Worm (Caenorhabditis elegans) whole organism, late embryonic: ENCODE results near the gene atf-7.

Experiments
- dmd-4 ChIP-seq: sonication (generic microtip); optimal IDR thresholded peaks from 2 replicates; lab custom pipeline; 2016; ENCODE audit warnings: borderline replicate concordance, missing genetic modification characterization, missing compliant biosample characterization
- elt-2 ChIP-seq: sonication (generic microtip); optimal IDR thresholded peaks from 2 replicates; lab custom pipeline; 2016; ENCODE audit warnings: missing genetic modification reagents, missing genetic modification characterization, missing compliant biosample characterization
- fkh-10 ChIP-seq: fragments of 150-350 bp; optimal IDR thresholded peaks from 2 replicates; lab custom pipeline; 2014; ENCODE audit warnings: missing biosample characterization, missing genetic modification reagents, missing genetic modification characterization
- npax-4 ChIP-seq: sonication (generic microtip); optimal IDR thresholded peaks from 2 replicates; lab custom pipeline; 2016; ENCODE audit warnings: missing genetic modification characterization, missing compliant biosample characterization
- syd-9 ChIP-seq: sonication (generic microtip); optimal IDR thresholded peaks from 2 replicates; lab custom pipeline; 2016; ENCODE audit warnings: mild to moderate bottlenecking, missing genetic modification characterization, moderate library complexity, missing compliant biosample characterization
- ttx-3 ChIP-seq: sonication (generic microtip); optimal IDR thresholded peaks from 2 replicates; lab custom pipeline; 2016; ENCODE audit warnings: missing genetic modification reagents, missing genetic modification characterization, missing compliant biosample characterization

DNA sequence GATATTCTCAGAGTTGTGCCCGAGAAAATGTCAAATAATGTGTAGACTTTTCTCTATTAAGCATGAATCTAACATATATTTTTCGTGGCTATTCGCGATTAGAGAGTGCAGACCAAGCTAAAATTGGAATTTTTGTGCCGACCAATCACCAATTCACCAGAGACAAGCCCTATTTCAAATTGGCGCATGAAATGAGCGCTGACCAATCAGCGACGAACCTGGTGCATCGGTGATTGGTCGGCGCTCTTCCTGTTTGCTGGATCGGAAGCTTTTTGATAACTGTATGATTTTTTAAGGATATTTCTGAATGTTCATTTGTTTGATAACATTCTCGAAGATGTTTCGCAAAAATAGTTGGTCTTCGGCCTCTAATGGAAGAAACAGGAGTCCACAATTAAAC, 45.5 kb downstream of the atf-7 start:
- TF ChIP-seq ttx-3 (tag; lab: Kevin White, UChicago) (no peak), npax-4 (tag; lab: Kevin White, UChicago) (no peak), elt-2 (tag; lab: Kevin White, UChicago) (no peak), syd-9 (tag; lab: Kevin White, UChicago) (no peak), fkh-10 (GFP tag; lab: Kevin White, UChicago) (no peak), dmd-4 (tag; lab: Kevin White, UChicago) (no peak)
